Fruit fly (Drosophila melanogaster) whole organism, wandering third instar larva: ENCODE measurements around the gene Pebp1.

ENCODE experiments used
- Abd-B ChIP-seq: fragments of >200 bp; optimal IDR thresholded peaks from 2 replicates; lab custom pipeline; 2017; ENCODE audit warnings: missing biosample characterization, missing genetic modification characterization
- Dif ChIP-seq: fragments of 200-275, 200-300 bp; sonication (Bioruptor generic); optimal IDR thresholded peaks from 2 replicates; lab custom pipeline; 2018; ENCODE audit warnings: missing biosample characterization, missing genetic modification characterization; ENCODE audit not compliant: partially characterized antibody
- Hr78 ChIP-seq: fragments of >200 bp; optimal IDR thresholded peaks from 2 replicates; lab custom pipeline; 2017; ENCODE audit warnings: missing biosample characterization, missing genetic modification characterization
- br ChIP-seq: fragments of 200-800 bp; sonication (Bioruptor generic); optimal IDR thresholded peaks from 2 replicates; lab custom pipeline; 2016; ENCODE audit warnings: missing biosample characterization, missing genetic modification characterization
- dl ChIP-seq, 2 experiments: fragments of 175-275, 200-275 bp in 1 of 2; fragments of 200-275 bp in 1 of 2; sonication (Bioruptor generic); optimal IDR thresholded peaks; lab custom pipeline; 2018; ENCODE audit warnings: mild to moderate bottlenecking in 2 of 2, missing biosample characterization in 2 of 2, missing genetic modification characterization in 2 of 2, moderate library complexity in 2 of 2; ENCODE audit not compliant: partially characterized antibody in 2 of 2, insufficient read depth in 1 of 2
- usp ChIP-seq: fragments of >200 bp; optimal IDR thresholded peaks from 2 replicates; lab custom pipeline; 2017; ENCODE audit warnings: missing biosample characterization, missing genetic modification characterization
- woc ChIP-seq: sonication (Bioruptor generic); optimal IDR thresholded peaks from 2 replicates; lab custom pipeline; 2016; ENCODE audit warnings: missing biosample characterization, mild to moderate bottlenecking, missing genetic modification characterization

dm6 chr3R:22467939-22468571 lies 2.2 kb downstream of the Pebp1 start, which contains the start of the genes CG5377 and Nrx-1:
- TF ChIP-seq br (GFP tag; lab: Kevin White, UChicago) (no peak), usp (GFP tag; lab: Kevin White, UChicago) (no peak), Dif (GFP tag; lab: Kevin White, UChicago) (no peak), dl (GFP tag; optimal IDR thresholded peaks at IDR 0.05; lab: Kevin White, UChicago; ENCODE audit: insufficient read depth in 1 of 2, partially characterized antibody in 2 of 2) (no peak), Hr78 (GFP tag; lab: Kevin White, UChicago) (no peak), woc (no peak), Abd-B (GFP tag; lab: Kevin White, UChicago) (no peak)
